Worm (Caenorhabditis elegans): ENCODE data around the gene chil-15.

ce11 chrII:9416381-9417276 is 26.8 kb downstream of the chil-15 start, which contains the start of the genes gss-1 and chch-3:
- no peak for TF ChIP-seq hmg-4 (GFP tag; optimal IDR thresholded peaks at IDR 0.05)
- TF ChIP-seq flt-1 (GFP tag; IDR thresholded peaks at IDR 0.05) = no peak
- TF ChIP-seq ama-1 (optimal IDR thresholded peaks at IDR 0.05) = no peak
- no peak for TF ChIP-seq ceh-13 (GFP tag; optimal IDR thresholded peaks at IDR 0.05)
- TF ChIP-seq tra-4 (tag; optimal IDR thresholded peaks at IDR 0.05) = no peak
- no peak for TF ChIP-seq hmbx-1 (tag; optimal IDR thresholded peaks at IDR 0.05)
- TF ChIP-seq tbx-37 (GFP tag; conservative IDR thresholded peaks at IDR 0.05) = no peak
- no peak for TF ChIP-seq sea-1 (GFP tag; conservative IDR thresholded peaks at IDR 0.05)
- TF ChIP-seq ceh-36 (tag; optimal IDR thresholded peaks at IDR 0.05) = no peak

Data from whole organism, early embryonic.